Fruit fly (Drosophila melanogaster): ENCODE measurements around the gene CG42713.

The CG42713 gene

DNA sequence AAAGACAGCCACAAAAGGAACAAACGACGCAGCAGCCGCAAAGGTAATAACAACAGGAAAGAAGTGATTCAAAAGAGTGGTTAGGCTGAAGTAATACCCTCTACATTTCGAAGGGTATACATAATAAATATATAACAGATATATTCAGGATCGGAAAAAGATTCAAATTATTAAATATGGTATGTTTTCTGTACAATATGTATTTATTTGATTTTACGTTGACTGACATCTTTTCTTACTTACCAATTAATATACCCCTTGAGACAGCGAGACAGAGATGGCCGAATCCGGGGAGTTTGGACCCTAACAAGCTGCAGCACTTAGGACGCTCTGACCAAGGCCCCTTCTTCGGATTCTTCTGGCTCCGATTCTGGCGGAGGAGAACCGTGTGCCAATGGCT lies 15.0 kb downstream of the CG42713 start (continued):
- TF ChIP-seq Blimp-1 (GFP tag; optimal IDR thresholded peaks at IDR 0.05) (no peak), CG11294 (GFP tag; IDR thresholded peaks at IDR 0.05) (no peak), Sox102F (GFP tag; optimal IDR thresholded peaks at IDR 0.05) (peak; percentile 8), pdm3 (GFP tag; optimal IDR thresholded peaks at IDR 0.05) (no peak), eg (GFP tag; IDR thresholded peaks at IDR 0.05) (no peak), fd85E (GFP tag; optimal IDR thresholded peaks at IDR 0.05) (no peak), Ets21C (GFP tag; optimal IDR thresholded peaks at IDR 0.05) (no peak), Lpt (GFP tag; optimal IDR thresholded peaks at IDR 0.05) (no peak), Hr4 (GFP tag; optimal IDR thresholded peaks at IDR 0.05) (no peak), CG11762 (GFP tag; optimal IDR thresholded peaks at IDR 0.05; ENCODE audit: insufficient read depth) (no peak), achi (GFP tag; optimal IDR thresholded peaks at IDR 0.05) (peak; percentile 16), vri (GFP tag; optimal IDR thresholded peaks at IDR 0.05) (peak; percentile 17), Eip78C (GFP tag) (peak; percentile 78), net (GFP tag; optimal IDR thresholded peaks at IDR 0.05) (no peak), salr (GFP tag; optimal IDR thresholded peaks at IDR 0.05) (peak in 1 of 2 experiments; percentile 35), CG16779 (tag; optimal IDR thresholded peaks at IDR 0.05) (no peak), CG6163 (GFP tag; IDR thresholded peaks at IDR 0.05) (no peak), OdsH (GFP tag; optimal IDR thresholded peaks at IDR 0.05) (no peak), dac (GFP tag; optimal IDR thresholded peaks at IDR 0.05) (no peak), svp (GFP tag) (peak; percentile 75), CG8119 (GFP tag; IDR thresholded peaks at IDR 0.05) (no peak), CG1621 (tag; optimal IDR thresholded peaks at IDR 0.05) (peak; percentile 12), Met (GFP tag; optimal IDR thresholded peaks at IDR 0.05) (peak; percentile 55), Gug (GFP tag; IDR thresholded peaks at IDR 0.05) (no peak), Eip93F (GFP tag; optimal IDR thresholded peaks at IDR 0.05) (no peak), Hr39 (GFP tag; optimal IDR thresholded peaks at IDR 0.05) (peak; percentile 6), CG9139 (GFP tag; optimal IDR thresholded peaks at IDR 0.05) (no peak), CG8632 (GFP tag; optimal IDR thresholded peaks at IDR 0.05) (no peak), Sox14 (GFP tag; optimal IDR thresholded peaks at IDR 0.05) (peak; percentile 0), CG7368 (GFP tag; optimal IDR thresholded peaks at IDR 0.05) (no peak), ss (GFP tag; optimal IDR thresholded peaks at IDR 0.05) (no peak), CG31627 (GFP tag; optimal IDR thresholded peaks at IDR 0.05) (no peak), Smox (GFP tag; optimal IDR thresholded peaks at IDR 0.05) (peak; percentile 52), Eip75B (GFP tag; optimal IDR thresholded peaks at IDR 0.05) (peak; percentile 27), Hr38 (GFP tag; optimal IDR thresholded peaks at IDR 0.05) (no peak), CG32006 (GFP tag; optimal IDR thresholded peaks at IDR 0.05) (no peak), CG6276 (GFP tag; optimal IDR thresholded peaks at IDR 0.05) (no peak), CG11902 (GFP tag; optimal IDR thresholded peaks at IDR 0.05) (no peak), CG4318 (GFP tag; optimal IDR thresholded peaks at IDR 0.05) (no peak), Sox15 (GFP tag; optimal IDR thresholded peaks at IDR 0.05) (no peak), CG6808 (GFP tag; optimal IDR thresholded peaks at IDR 0.05) (peak; percentile 26), CG3032 (tag; optimal IDR thresholded peaks at IDR 0.05) (peak; percentile 49)

DNA sequence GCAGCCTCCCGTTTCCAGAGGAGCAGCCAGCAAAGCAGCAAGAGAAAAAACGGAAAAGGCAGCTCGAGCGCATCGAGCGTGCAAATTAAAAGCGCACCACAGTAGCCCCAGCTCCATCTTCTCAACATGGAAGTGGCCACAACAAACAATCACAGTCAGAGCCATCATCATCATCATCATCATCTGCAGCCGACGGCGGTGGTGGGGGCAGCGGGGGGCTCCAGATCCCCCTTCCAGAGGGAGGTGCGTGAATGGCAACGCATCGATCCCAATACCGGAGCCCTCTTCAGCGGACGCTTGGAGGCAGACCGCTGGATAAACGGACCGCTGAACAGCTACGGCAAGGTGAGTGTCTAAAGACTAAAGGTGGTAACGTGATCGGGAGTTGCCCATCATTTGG lies 24.5 kb downstream of the CG42713 start:
- TF ChIP-seq CG1621 (tag; optimal IDR thresholded peaks at IDR 0.05) (peak; percentile 53), Sox14 (GFP tag; optimal IDR thresholded peaks at IDR 0.05) (no peak), Blimp-1 (GFP tag; optimal IDR thresholded peaks at IDR 0.05) (no peak), ss (GFP tag; optimal IDR thresholded peaks at IDR 0.05) (peak in 1 of 2 experiments; percentile 64)

Data from whole organism, prepupa.